Worm (Caenorhabditis elegans) whole organism, L2 larva: Measurements from ENCODE around the gene W06G6.20.
"Not testable (repeated sequence)": the region's sequence is repeated elsewhere in the genome, so short reads cannot be mapped to it uniquely, and the experiment has no call there.

ENCODE experiments used
- F13H6.1 ChIP-seq: sonication (generic microtip); optimal IDR thresholded peaks from 2 replicates; lab custom pipeline; 2016; ENCODE audit warnings: missing genetic modification characterization, missing compliant biosample characterization
- ama-1 ChIP-seq: fragments of 150-350 bp; optimal IDR thresholded peaks from 2 replicates; lab custom pipeline; 2018; ENCODE audit warnings: inconsistent platforms
- elt-3 ChIP-seq: sonication (generic microtip); optimal IDR thresholded peaks from 2 replicates; lab custom pipeline; 2017; ENCODE audit warnings: missing biosample characterization, missing genetic modification characterization
- lsy-2 ChIP-seq, 2 experiments: fragments of 150-350 bp in 1 of 2; sonication (generic microtip) in 1 of 2; optimal IDR thresholded peaks; 2 replicates each; lab custom pipeline; 2014 to 2017; ENCODE audit warnings: missing biosample characterization in 2 of 2, missing genetic modification characterization in 2 of 2
- snpc-4 ChIP-seq: fragments of 150-350 bp; optimal IDR thresholded peaks from 2 replicates; lab custom pipeline; 2014; ENCODE audit warnings: missing biosample characterization, missing genetic modification characterization

- not testable (repeated sequence) for TF ChIP-seq F13H6.1 (tag; lab: Kevin White, UChicago); elt-3 (tag; lab: Kevin White, UChicago); snpc-4 (tag; lab: Kevin White, UChicago); lsy-2 (tag; optimal IDR thresholded peaks at IDR 0.05; lab: Kevin White, UChicago); ama-1 (lab: Kevin White, UChicago)
Observed at ce11 chrV:16649200-16649599, 1.0 kb upstream of the W06G6.20 start, which contains the start of gene W06G6.11.
